Fruit fly (Drosophila melanogaster) whole organism, wandering third instar larva: ENCODE measurements around the gene CG42404.
A peak's percentile ranks its signal among the peaks of the same experiment; 100 is the strongest.

Experiments used
- Abd-B ChIP-seq: fragments of >200 bp; optimal IDR thresholded peaks from 2 replicates; lab custom pipeline; 2017; ENCODE audit warnings: missing biosample characterization, missing genetic modification characterization
- CG32264 ChIP-seq: fragments of 200-800 bp; sonication (Bioruptor generic); optimal IDR thresholded peaks from 2 replicates; lab custom pipeline; 2016; ENCODE audit warnings: missing biosample characterization, missing genetic modification characterization
- CG9705 ChIP-seq: fragments of 200-800 bp; sonication (Bioruptor generic); optimal IDR thresholded peaks from 2 replicates; lab custom pipeline; 2018; ENCODE audit warnings: missing biosample characterization, mild to moderate bottlenecking, missing genetic modification characterization
- CrebA ChIP-seq: fragments of 200-800 bp; sonication (Bioruptor generic); optimal IDR thresholded peaks from 2 replicates; lab custom pipeline; 2016; ENCODE audit warnings: missing biosample characterization, mild to moderate bottlenecking, missing genetic modification characterization, borderline replicate concordance
- Dfd ChIP-seq: fragments of >200 bp; optimal IDR thresholded peaks from 2 replicates; lab custom pipeline; 2017; ENCODE audit warnings: missing biosample characterization, missing genetic modification characterization
- Dif ChIP-seq: fragments of 200-275, 200-300 bp; sonication (Bioruptor generic); optimal IDR thresholded peaks from 2 replicates; lab custom pipeline; 2018; ENCODE audit warnings: missing biosample characterization, missing genetic modification characterization; ENCODE audit not compliant: partially characterized antibody
- GATAd ChIP-seq: sonication (Bioruptor generic); optimal IDR thresholded peaks from 2 replicates; lab custom pipeline; 2016; ENCODE audit warnings: missing biosample characterization, missing genetic modification characterization
- HLH106 ChIP-seq: fragments of 200-800 bp; optimal IDR thresholded peaks from 3 replicates; lab custom pipeline; 2019; ENCODE audit warnings: missing biosample characterization, mild to moderate bottlenecking, missing genetic modification characterization, moderate library complexity
- Hnf4 ChIP-seq: fragments of 200-800 bp; sonication (Bioruptor generic); optimal IDR thresholded peaks from 2 replicates; lab custom pipeline; 2016; ENCODE audit warnings: missing biosample characterization, mild to moderate bottlenecking, missing genetic modification characterization
- Hr78 ChIP-seq: fragments of >200 bp; optimal IDR thresholded peaks from 2 replicates; lab custom pipeline; 2017; ENCODE audit warnings: missing biosample characterization, missing genetic modification characterization
- Hr83 ChIP-seq: fragments of 200-300 bp; sonication (Bioruptor generic); optimal IDR thresholded peaks from 2 replicates; lab custom pipeline; 2016; ENCODE audit warnings: missing biosample characterization, mild to moderate bottlenecking, missing genetic modification characterization, moderate library complexity; ENCODE audit not compliant: poor library complexity, severe bottlenecking
- Jra ChIP-seq: sonication (Bioruptor generic); optimal IDR thresholded peaks from 2 replicates; lab custom pipeline; 2016; ENCODE audit warnings: missing biosample characterization, missing genetic modification characterization
- Mio ChIP-seq: sonication (Bioruptor generic); optimal IDR thresholded peaks from 2 replicates; lab custom pipeline; 2016; ENCODE audit warnings: missing biosample characterization, missing genetic modification characterization
- Myc ChIP-seq: fragments of >200 bp; optimal IDR thresholded peaks from 2 replicates; lab custom pipeline; 2017
- N ChIP-seq: fragments of >200 bp; optimal IDR thresholded peaks from 2 replicates; lab custom pipeline; 2018; ENCODE audit warnings: missing biosample characterization, missing external identifiers, missing genetic modification characterization
- OdsH ChIP-seq: fragments of 200-800 bp; sonication (Bioruptor generic); optimal IDR thresholded peaks from 2 replicates; lab custom pipeline; 2016; ENCODE audit warnings: missing biosample characterization, mild to moderate bottlenecking, missing genetic modification characterization
- Rel ChIP-seq, 2 experiments: fragments of 200-800 bp; sonication (Bioruptor generic) in 1 of 2; optimal IDR thresholded peaks; 2 replicates in 1 of 2; 3 replicates in 1 of 2; lab custom pipeline; 2016 to 2019; ENCODE audit warnings: mild to moderate bottlenecking in 2 of 2, missing biosample characterization in 2 of 2, missing genetic modification characterization in 2 of 2, moderate library complexity in 1 of 2
- Sp1 ChIP-seq: fragments of 200-800 bp; sonication (Bioruptor generic); optimal IDR thresholded peaks from 3 replicates; lab custom pipeline; 2019; ENCODE audit warnings: missing biosample characterization, mild to moderate bottlenecking, missing genetic modification characterization, moderate library complexity
- Vsx2 ChIP-seq: fragments of 200-300, 225-300 bp; sonication (Bioruptor generic); optimal IDR thresholded peaks from 2 replicates; lab custom pipeline; 2018; ENCODE audit warnings: missing biosample characterization, missing genetic modification characterization; ENCODE audit not compliant: partially characterized antibody
- br ChIP-seq: fragments of 200-800 bp; sonication (Bioruptor generic); optimal IDR thresholded peaks from 2 replicates; lab custom pipeline; 2016; ENCODE audit warnings: missing biosample characterization, missing genetic modification characterization
- brk ChIP-seq: fragments of 200-800 bp; sonication (Bioruptor generic); optimal IDR thresholded peaks from 2 replicates; lab custom pipeline; 2016; ENCODE audit warnings: missing biosample characterization, mild to moderate bottlenecking, missing genetic modification characterization
- dl ChIP-seq, 2 experiments: fragments of 175-275, 200-275 bp in 1 of 2; fragments of 200-275 bp in 1 of 2; sonication (Bioruptor generic); optimal IDR thresholded peaks; lab custom pipeline; 2018; ENCODE audit warnings: mild to moderate bottlenecking in 2 of 2, missing biosample characterization in 2 of 2, missing genetic modification characterization in 2 of 2, moderate library complexity in 2 of 2; ENCODE audit not compliant: partially characterized antibody in 2 of 2, insufficient read depth in 1 of 2
- dmrt93B ChIP-seq: fragments of 200-800 bp; sonication (Bioruptor generic); optimal IDR thresholded peaks from 2 replicates; lab custom pipeline; 2018; ENCODE audit warnings: missing biosample characterization, mild to moderate bottlenecking, missing genetic modification characterization
- dsf ChIP-seq: sonication (Bioruptor generic); optimal IDR thresholded peaks from 2 replicates; lab custom pipeline; 2016; ENCODE audit warnings: missing biosample characterization, missing genetic modification characterization, borderline replicate concordance
- ey ChIP-seq: fragments of 200-800 bp; sonication (Bioruptor generic); optimal IDR thresholded peaks from 2 replicates; lab custom pipeline; 2016; ENCODE audit warnings: missing biosample characterization, missing genetic modification characterization
- foxo ChIP-seq, 2 experiments: fragments of 200-800 bp; sonication (Bioruptor generic); optimal IDR thresholded peaks; 2 replicates in 1 of 2; 3 replicates in 1 of 2; lab custom pipeline; 2016 to 2017; ENCODE audit warnings: missing biosample characterization in 2 of 2, missing genetic modification characterization in 2 of 2
- fru ChIP-seq: fragments of 200-800 bp; sonication (Bioruptor generic); optimal IDR thresholded peaks from 3 replicates; lab custom pipeline; 2016; ENCODE audit warnings: missing biosample characterization, mild to moderate bottlenecking, missing genetic modification characterization
- h ChIP-seq: fragments of 200-800 bp; sonication (Bioruptor generic); optimal IDR thresholded peaks from 3 replicates; lab custom pipeline; 2016; ENCODE audit warnings: missing biosample characterization, mild to moderate bottlenecking, missing genetic modification characterization
- jim ChIP-seq: fragments of 175-275, 200-325 bp; sonication (Bioruptor generic); optimal IDR thresholded peaks from 2 replicates; lab custom pipeline; 2016; ENCODE audit warnings: missing biosample characterization, mild to moderate bottlenecking, missing genetic modification characterization
- lola ChIP-seq: fragments of >200 bp; optimal IDR thresholded peaks from 2 replicates; lab custom pipeline; 2017; ENCODE audit warnings: missing biosample characterization, missing genetic modification characterization
- pan ChIP-seq: fragments of >200 bp; optimal IDR thresholded peaks from 2 replicates; lab custom pipeline; 2017
- psq ChIP-seq: fragments of 200-800 bp; sonication (Bioruptor generic); optimal IDR thresholded peaks from 3 replicates; lab custom pipeline; 2017; ENCODE audit warnings: missing biosample characterization, mild to moderate bottlenecking, missing genetic modification characterization, moderate library complexity
- rgr ChIP-seq: fragments of 200-800 bp; sonication (Bioruptor generic); optimal IDR thresholded peaks from 3 replicates; lab custom pipeline; 2016; ENCODE audit warnings: missing biosample characterization, mild to moderate bottlenecking, missing genetic modification characterization
- sage ChIP-seq: fragments of 200-800 bp; sonication (Bioruptor generic); optimal IDR thresholded peaks from 2 replicates; lab custom pipeline; 2016; ENCODE audit warnings: missing biosample characterization, mild to moderate bottlenecking, missing genetic modification characterization
- sv ChIP-seq: fragments of 200-800 bp; sonication (Bioruptor generic); optimal IDR thresholded peaks from 3 replicates; lab custom pipeline; 2016; ENCODE audit warnings: missing biosample characterization, missing genetic modification characterization
- tai ChIP-seq: sonication (Bioruptor generic); optimal IDR thresholded peaks from 2 replicates; lab custom pipeline; 2016; ENCODE audit warnings: missing biosample characterization, missing genetic modification characterization
- usp ChIP-seq: fragments of >200 bp; optimal IDR thresholded peaks from 2 replicates; lab custom pipeline; 2017; ENCODE audit warnings: missing biosample characterization, missing genetic modification characterization
- woc ChIP-seq: sonication (Bioruptor generic); optimal IDR thresholded peaks from 2 replicates; lab custom pipeline; 2016; ENCODE audit warnings: missing biosample characterization, mild to moderate bottlenecking, missing genetic modification characterization

The CG42404 gene

dm6 chr3R:15230285-15230684 is 19.6 kb upstream of the CG42404 start, which contains the start of gene CG34316:
CG34316 (plus strand) TSS chr3R:15230585.
- TF ChIP-seq usp (GFP tag; lab: Kevin White, UChicago), result no peak

dm6 chr3R:15231635-15232138 is 18.2 kb upstream of the CG42404 start:
- TF ChIP-seq dsf (GFP tag; lab: Kevin White, UChicago) (no peak), N (GFP tag; lab: Kevin White, UChicago) (no peak), HLH106 (tag; lab: Kevin White, UChicago) (no peak), Dif (no peak), dmrt93B (GFP tag; lab: Kevin White, UChicago) (no peak)

dm6 chr3R:15242186-15243045 is 7.5 kb upstream of the CG42404 start, which contains the start of the genes tefu and Hsc70-4:
tefu (minus strand) TSS chr3R:15242236.
Hsc70-4 (plus strand) TSS chr3R:15242687.
- TF ChIP-seq Dfd (GFP tag; lab: Kevin White, UChicago), result no peak
- peak in 1 of 2 experiments; percentile 9 for TF ChIP-seq foxo (GFP tag; optimal IDR thresholded peaks at IDR 0.05; lab: Kevin White, UChicago)
- no peak for TF ChIP-seq CG32264 (GFP tag; lab: Kevin White, UChicago)
- peak; percentile 32 for TF ChIP-seq OdsH (GFP tag; lab: Kevin White, UChicago)
- peak; percentile 68 for TF ChIP-seq dmrt93B (GFP tag; lab: Kevin White, UChicago)
- TF ChIP-seq sage, result no peak
- TF ChIP-seq Vsx2, result peak; percentile 64
- no peak for TF ChIP-seq rgr (GFP tag; lab: Kevin White, UChicago)
- no peak for TF ChIP-seq psq (GFP tag; lab: Kevin White, UChicago)
- TF ChIP-seq brk, result no peak
- peak; percentile 46 for TF ChIP-seq Hr78
- no peak for TF ChIP-seq tai (GFP tag; lab: Kevin White, UChicago)
- no peak for TF ChIP-seq GATAd (GFP tag; lab: Kevin White, UChicago)
- peak; percentile 24 for TF ChIP-seq jim (GFP tag; lab: Kevin White, UChicago)
- no peak for TF ChIP-seq lola
- TF ChIP-seq N (GFP tag; lab: Kevin White, UChicago), result peak; percentile 92
- TF ChIP-seq Sp1 (GFP tag; lab: Kevin White, UChicago), result peak; percentile 46
- peak; percentile 54 for TF ChIP-seq CG9705 (GFP tag; lab: Kevin White, UChicago)
- peak; percentile 54 for TF ChIP-seq h (GFP tag; lab: Kevin White, UChicago)
- peak; percentile 68 for TF ChIP-seq Dif
- TF ChIP-seq CrebA (GFP tag; lab: Kevin White, UChicago), result no peak
- no peak for TF ChIP-seq dsf (GFP tag; lab: Kevin White, UChicago)
- TF ChIP-seq ey (GFP tag; lab: Kevin White, UChicago), result peak; percentile 60
- no peak for TF ChIP-seq pan (lab: Kevin White, UChicago)
- TF ChIP-seq HLH106 (tag; lab: Kevin White, UChicago), result peak; percentile 79
- no peak for TF ChIP-seq usp (GFP tag; lab: Kevin White, UChicago)
- TF ChIP-seq Abd-B (GFP tag; lab: Kevin White, UChicago), result no peak
- TF ChIP-seq Hr83 (GFP tag; lab: Kevin White, UChicago), result peak; percentile 5
- TF ChIP-seq Jra (GFP tag; lab: Kevin White, UChicago), result no peak
- TF ChIP-seq br (GFP tag; lab: Kevin White, UChicago), result no peak
- peak; percentile 64 for TF ChIP-seq sv (GFP tag; lab: Kevin White, UChicago)
- TF ChIP-seq woc (GFP tag; lab: Kevin White, UChicago), result peak; percentile 72
- no peak for TF ChIP-seq dl (GFP tag; optimal IDR thresholded peaks at IDR 0.05; lab: Kevin White, UChicago; ENCODE audit: insufficient read depth in 1 of 2, partially characterized antibody in 2 of 2)
- no peak for TF ChIP-seq Myc (lab: Kevin White, UChicago)
- TF ChIP-seq Mio (GFP tag; lab: Kevin White, UChicago), result no peak
- no peak for TF ChIP-seq fru
- TF ChIP-seq Rel (GFP tag; optimal IDR thresholded peaks at IDR 0.05; lab: Kevin White, UChicago), result no peak
- TF ChIP-seq Rel (tag; optimal IDR thresholded peaks at IDR 0.05; lab: Kevin White, UChicago), result peak; percentile 4
- peak; percentile 64 for TF ChIP-seq Hnf4 (GFP tag; lab: Kevin White, UChicago)
- TF ChIP-seq, all 38 proteins: peak for 18
